Worm (Caenorhabditis elegans): Measurements from ENCODE around the gene npp-3.

The npp-3 gene

ce11 chrII:11893323-11893722 is 18.7 kb upstream of the npp-3 start, which contains the start of gene ZK930.2:
ZK930.2 (minus strand) TSS chrII:11893423.
- TF ChIP-seq nhr-12 (tag; optimal IDR thresholded peaks at IDR 0.05) (no peak), nhr-10 (tag; optimal IDR thresholded peaks at IDR 0.05) (no peak), dmd-4 (tag; optimal IDR thresholded peaks at IDR 0.05) (no peak), ztf-11 (tag; optimal IDR thresholded peaks at IDR 0.05) (no peak), lin-39 (tag; optimal IDR thresholded peaks at IDR 0.05) (no peak), zag-1 (tag; optimal IDR thresholded peaks at IDR 0.05) (no peak), ama-1 (optimal IDR thresholded peaks at IDR 0.05) (no peak), sem-4 (tag; optimal IDR thresholded peaks at IDR 0.05) (no peak), unc-39 (tag; optimal IDR thresholded peaks at IDR 0.05) (no peak), nhr-6 (tag; optimal IDR thresholded peaks at IDR 0.05) (no peak)

DNA sequence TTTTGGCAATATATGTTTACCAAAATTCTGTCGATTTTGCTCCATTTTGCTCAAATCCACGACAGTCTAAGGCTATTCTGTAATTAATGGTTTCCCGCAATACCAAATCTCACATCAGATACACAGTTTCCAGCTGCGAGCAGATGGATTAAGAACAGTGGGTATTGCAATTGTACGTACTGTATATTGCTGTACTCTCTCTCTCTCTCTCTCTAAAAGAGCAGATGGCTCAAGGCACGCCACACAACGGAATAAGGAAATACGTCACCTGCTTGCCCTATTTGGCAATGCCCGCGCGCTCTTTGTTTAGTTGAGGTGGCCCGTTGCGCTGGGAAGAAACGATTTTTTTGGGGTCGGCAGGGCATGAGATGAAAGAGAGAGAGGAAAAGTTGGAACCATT is 16.0 kb upstream of the npp-3 start:
- TF ChIP-seq nhr-11 (tag; optimal IDR thresholded peaks at IDR 0.05) (no peak), fos-1 (tag; optimal IDR thresholded peaks at IDR 0.05) (no peak), alr-1 (tag; optimal IDR thresholded peaks at IDR 0.05) (no peak), snpc-4 (tag; optimal IDR thresholded peaks at IDR 0.05) (no peak), zag-1 (tag; optimal IDR thresholded peaks at IDR 0.05) (no peak), mbf-1 (tag; optimal IDR thresholded peaks at IDR 0.05) (no peak), nhr-23 (tag; optimal IDR thresholded peaks at IDR 0.05) (no peak), lsy-2 (tag; optimal IDR thresholded peaks at IDR 0.05) (no peak), mdl-1 (tag; optimal IDR thresholded peaks at IDR 0.05) (no peak), ztf-11 (tag; optimal IDR thresholded peaks at IDR 0.05) (no peak)

DNA sequence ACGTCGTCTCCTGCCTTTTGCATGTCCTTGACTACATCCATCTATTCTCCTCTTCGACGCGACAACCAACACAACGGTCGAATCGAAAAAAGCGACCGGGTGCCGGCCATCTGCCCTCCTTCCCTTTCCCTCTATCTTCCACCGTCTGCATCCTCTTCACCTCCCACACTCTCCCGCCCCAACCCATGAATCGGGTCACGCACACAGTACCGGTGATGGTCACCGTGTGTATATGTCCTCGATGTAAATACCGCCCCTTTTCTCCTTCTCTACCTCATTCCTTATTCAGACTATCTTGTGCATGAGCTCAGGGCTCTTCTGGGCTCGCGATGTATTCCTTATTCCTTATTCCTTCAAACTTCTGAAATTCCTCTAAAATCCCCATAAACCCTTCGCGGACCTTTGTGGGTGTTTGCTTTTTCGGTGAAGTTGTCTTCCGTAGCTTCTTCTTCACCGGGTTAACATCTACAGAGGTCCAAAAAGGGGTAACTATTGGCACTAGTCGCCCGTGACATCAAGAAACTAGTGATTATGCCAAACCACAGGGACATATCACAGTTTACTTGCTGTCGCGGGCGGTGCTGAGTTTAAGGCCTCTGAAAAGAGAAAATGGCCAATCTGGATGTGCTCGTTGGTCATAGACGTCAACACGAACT is 15.0 kb upstream of the npp-3 start:
- peak; percentile 25 for TF ChIP-seq sma-3 (GFP tag; optimal IDR thresholded peaks at IDR 0.05)
- no peak for TF ChIP-seq mab-5 (tag; optimal IDR thresholded peaks at IDR 0.05)
- no peak for TF ChIP-seq ztf-11 (tag; optimal IDR thresholded peaks at IDR 0.05)
- no peak for TF ChIP-seq mbf-1 (tag; optimal IDR thresholded peaks at IDR 0.05)
- TF ChIP-seq unc-62 (GFP tag; optimal IDR thresholded peaks at IDR 0.05) = no peak
- TF ChIP-seq nhr-25 (tag; optimal IDR thresholded peaks at IDR 0.05) = peak; percentile 42

DNA sequence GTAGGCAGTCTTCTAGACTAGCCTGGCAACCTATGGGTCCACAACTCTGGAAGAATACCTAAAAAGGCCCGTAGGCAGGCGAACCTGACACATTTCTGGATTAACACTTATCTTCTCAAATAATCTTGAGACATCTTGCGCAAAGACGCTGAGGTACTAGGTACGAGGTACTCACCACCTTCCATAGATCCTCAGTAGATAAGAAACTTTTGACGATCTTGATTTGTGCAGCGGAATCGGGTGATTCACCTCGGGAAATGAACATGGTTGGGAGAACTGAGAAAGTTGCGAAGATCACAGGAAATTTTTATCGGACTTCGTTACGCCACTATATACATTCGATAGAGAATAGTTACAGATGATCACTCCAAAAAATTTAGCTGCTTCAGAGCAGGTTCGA is 13.6 kb upstream of the npp-3 start:
- TF ChIP-seq elt-1 (tag; optimal IDR thresholded peaks at IDR 0.05) (peak; percentile 48), peb-1 (tag; optimal IDR thresholded peaks at IDR 0.05) (no peak), aly-2 (tag; optimal IDR thresholded peaks at IDR 0.05) (no peak), ceh-16 (tag; optimal IDR thresholded peaks at IDR 0.05) (peak; percentile 35), Y55F3AM.14 (GFP tag; optimal IDR thresholded peaks at IDR 0.05) (no peak), zag-1 (tag; optimal IDR thresholded peaks at IDR 0.05) (no peak), nhr-237 (tag; optimal IDR thresholded peaks at IDR 0.05) (no peak), nhr-25 (tag; optimal IDR thresholded peaks at IDR 0.05) (no peak)

DNA sequence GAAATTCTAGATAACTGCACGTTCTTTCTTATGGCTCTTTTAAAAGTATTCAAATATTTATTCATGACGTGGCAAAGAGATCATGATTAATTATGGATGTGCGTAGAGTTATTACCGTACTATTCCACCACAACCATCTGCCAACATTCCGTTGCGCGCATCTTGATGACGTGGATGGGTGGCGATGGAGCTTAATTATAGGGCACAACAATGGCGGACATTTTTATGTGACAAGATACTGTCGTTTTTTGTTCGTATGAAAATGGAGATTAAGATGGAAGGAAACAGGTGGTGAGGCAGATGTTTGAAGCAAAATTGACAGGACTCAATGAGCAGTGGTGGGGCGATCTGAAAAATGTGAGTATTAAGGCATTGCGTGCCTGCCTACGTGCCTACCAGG is 13.1 kb upstream of the npp-3 start:
- TF ChIP-seq blmp-1 (tag; optimal IDR thresholded peaks at IDR 0.05; ENCODE audit: insufficient read depth) (no peak), sma-3 (GFP tag; optimal IDR thresholded peaks at IDR 0.05) (no peak), lin-11 (tag; optimal IDR thresholded peaks at IDR 0.05) (no peak), unc-55 (GFP tag; optimal IDR thresholded peaks at IDR 0.05) (no peak), alr-1 (tag; optimal IDR thresholded peaks at IDR 0.05) (no peak), mab-5 (tag; optimal IDR thresholded peaks at IDR 0.05) (no peak), peb-1 (tag; optimal IDR thresholded peaks at IDR 0.05) (no peak), aly-2 (tag; optimal IDR thresholded peaks at IDR 0.05) (no peak), dmd-4 (tag; optimal IDR thresholded peaks at IDR 0.05) (no peak), mbf-1 (tag; optimal IDR thresholded peaks at IDR 0.05) (no peak), snpc-4 (tag; optimal IDR thresholded peaks at IDR 0.05) (no peak), nhr-6 (tag; optimal IDR thresholded peaks at IDR 0.05) (no peak)

DNA sequence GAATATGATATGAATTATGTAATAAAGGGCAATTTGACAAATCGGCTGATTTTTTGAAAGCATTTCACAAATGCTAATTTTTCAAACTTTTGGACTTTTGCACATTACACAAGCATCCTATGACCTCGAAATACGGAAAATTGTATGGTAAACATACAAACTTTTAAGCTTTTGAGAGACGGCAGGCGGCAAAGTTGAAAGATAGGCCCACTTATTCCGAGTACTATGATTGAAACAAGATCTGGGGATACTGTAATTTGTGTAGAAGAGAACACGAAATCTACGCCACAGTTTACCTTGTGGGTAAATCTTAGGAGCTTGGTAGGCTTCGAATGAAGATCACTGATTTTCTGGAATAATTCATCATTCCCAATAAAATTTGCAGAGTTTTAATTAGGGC is 9.1 kb upstream of the npp-3 start, which contains the start of gene ZK930.6:
ZK930.6 (plus strand) TSS at position 301 of the 400 bp plus-strand sequence.
- TF ChIP-seq sem-4 (tag; optimal IDR thresholded peaks at IDR 0.05) = no peak
- TF ChIP-seq ZK546.5 (tag; optimal IDR thresholded peaks at IDR 0.05) = no peak
- TF ChIP-seq nhr-12 (tag; optimal IDR thresholded peaks at IDR 0.05) = no peak
- no peak for TF ChIP-seq C34F6.9 (tag; optimal IDR thresholded peaks at IDR 0.05)
- no peak for TF ChIP-seq blmp-1 (tag; optimal IDR thresholded peaks at IDR 0.05; ENCODE audit: insufficient read depth)
- no peak for TF ChIP-seq ama-1 (optimal IDR thresholded peaks at IDR 0.05)
- TF ChIP-seq unc-62 (GFP tag; optimal IDR thresholded peaks at IDR 0.05) = no peak
- TF ChIP-seq nhr-129 (tag; optimal IDR thresholded peaks at IDR 0.05) = no peak
- no peak for TF ChIP-seq skn-1 (tag; optimal IDR thresholded peaks at IDR 0.05)
- no peak for TF ChIP-seq nhr-237 (tag; optimal IDR thresholded peaks at IDR 0.05)
- no peak for TF ChIP-seq unc-39 (tag; optimal IDR thresholded peaks at IDR 0.05)
- TF ChIP-seq ztf-11 (tag; optimal IDR thresholded peaks at IDR 0.05) = no peak
- TF ChIP-seq mdl-1 (tag; optimal IDR thresholded peaks at IDR 0.05) = no peak
- no peak for TF ChIP-seq ztf-1 (GFP tag; conservative IDR thresholded peaks at IDR 0.05)
- no peak for TF ChIP-seq ceh-82 (tag; optimal IDR thresholded peaks at IDR 0.05)
- no peak for TF ChIP-seq ztf-4 (tag; optimal IDR thresholded peaks at IDR 0.05)
- no peak for TF ChIP-seq nhr-23 (tag; optimal IDR thresholded peaks at IDR 0.05)
- TF ChIP-seq mbf-1 (tag; optimal IDR thresholded peaks at IDR 0.05) = no peak
